Worm (Caenorhabditis elegans) whole organism, mixed stage, embryonic: Measurements from ENCODE around the gene elt-6.

Experiments used
- M03D4.4 ChIP-seq: sonication (generic microtip); optimal IDR thresholded peaks from 2 replicates; lab custom pipeline; 2017; ENCODE audit warnings: mild to moderate bottlenecking, missing genetic modification characterization, missing compliant biosample characterization
- bed-3 ChIP-seq: fragments of 200-800 bp; sonication (Bioruptor generic); optimal IDR thresholded peaks from 3 replicates; lab custom pipeline; 2018; ENCODE audit warnings: mild to moderate bottlenecking, missing genetic modification characterization, moderate library complexity, missing compliant biosample characterization
- blmp-1 ChIP-seq: fragments of 150-350 bp; optimal IDR thresholded peaks from 2 replicates; lab custom pipeline; 2014; ENCODE audit warnings: missing biosample characterization, missing genetic modification characterization
- ceh-39 ChIP-seq: fragments of 150-350 bp; optimal IDR thresholded peaks from 2 replicates; lab custom pipeline; 2014; ENCODE audit warnings: missing biosample characterization, missing genetic modification characterization
- ceh-43 ChIP-seq: fragments of 200-800 bp; sonication (Bioruptor generic); optimal IDR thresholded peaks from 2 replicates; lab custom pipeline; 2018; ENCODE audit warnings: mild to moderate bottlenecking, missing genetic modification characterization, moderate library complexity, missing compliant biosample characterization
- ceh-83 ChIP-seq: fragments of 200-800 bp; sonication (Bioruptor generic); optimal IDR thresholded peaks from 2 replicates; lab custom pipeline; 2018; ENCODE audit warnings: mild to moderate bottlenecking, missing genetic modification characterization, missing compliant biosample characterization
- ces-1 ChIP-seq: fragments of 150-350 bp; optimal IDR thresholded peaks from 2 replicates; lab custom pipeline; 2014; ENCODE audit warnings: missing biosample characterization, missing genetic modification reagents, missing genetic modification characterization
- cnd-1 ChIP-seq: fragments of 200-800 bp; sonication (Bioruptor generic); optimal IDR thresholded peaks from 2 replicates; lab custom pipeline; 2018; ENCODE audit warnings: mild to moderate bottlenecking, missing genetic modification characterization, missing compliant biosample characterization
- drap-1 ChIP-seq: fragments of 200-800 bp; sonication (Bioruptor generic); optimal IDR thresholded peaks from 3 replicates; lab custom pipeline; 2018; ENCODE audit warnings: mild to moderate bottlenecking, missing genetic modification characterization, missing compliant biosample characterization
- elt-1 ChIP-seq: sonication (generic microtip); optimal IDR thresholded peaks from 2 replicates; lab custom pipeline; 2017; ENCODE audit warnings: missing genetic modification characterization, mild to moderate bottlenecking, missing compliant biosample characterization, antibody characterized with exemption, moderate library complexity, borderline replicate concordance; ENCODE audit not compliant: insufficient read depth
- elt-3 ChIP-seq: fragments of 150-350 bp; optimal IDR thresholded peaks from 2 replicates; lab custom pipeline; 2014; ENCODE audit warnings: missing biosample characterization, missing genetic modification characterization
- flh-1 ChIP-seq: fragments of 200-800 bp; sonication (Bioruptor generic); optimal IDR thresholded peaks from 2 replicates; lab custom pipeline; 2018; ENCODE audit warnings: mild to moderate bottlenecking, missing genetic modification characterization, moderate library complexity, missing compliant biosample characterization
- hlh-1 ChIP-seq: fragments of 150-350 bp; optimal IDR thresholded peaks from 2 replicates; lab custom pipeline; 2014; ENCODE audit warnings: missing biosample characterization, missing genetic modification reagents, missing genetic modification characterization
- lin-13 ChIP-seq: fragments of 150-350 bp; optimal IDR thresholded peaks from 2 replicates; lab custom pipeline; 2014; ENCODE audit warnings: missing biosample characterization, missing genetic modification characterization
- lin-32 ChIP-seq: fragments of 200-800 bp; sonication (Bioruptor generic); optimal IDR thresholded peaks from 2 replicates; lab custom pipeline; 2018; ENCODE audit warnings: mild to moderate bottlenecking, missing genetic modification characterization, missing compliant biosample characterization
- lsy-2 ChIP-seq: fragments of 150-350 bp; optimal IDR thresholded peaks from 2 replicates; lab custom pipeline; 2014; ENCODE audit warnings: missing biosample characterization, missing genetic modification characterization
- mab-5 ChIP-seq: fragments of 150-350 bp; optimal IDR thresholded peaks from 2 replicates; lab custom pipeline; 2014; ENCODE audit warnings: missing biosample characterization, missing genetic modification characterization
- mep-1 ChIP-seq: fragments of 150-350 bp; optimal IDR thresholded peaks from 2 replicates; lab custom pipeline; 2017; ENCODE audit warnings: missing biosample characterization, missing genetic modification reagents, missing genetic modification characterization, inconsistent platforms
- mls-2 ChIP-seq: sonication (generic microtip); optimal IDR thresholded peaks from 2 replicates; lab custom pipeline; 2016; ENCODE audit warnings: mild to moderate bottlenecking, missing genetic modification characterization, moderate library complexity, missing compliant biosample characterization
- nhr-12 ChIP-seq: fragments of 150-350 bp; optimal IDR thresholded peaks from 2 replicates; lab custom pipeline; 2014; ENCODE audit warnings: missing biosample characterization, missing genetic modification characterization
- nhr-2 ChIP-seq: fragments of 150-350 bp; optimal IDR thresholded peaks from 2 replicates; lab custom pipeline; 2014; ENCODE audit warnings: missing biosample characterization, missing genetic modification characterization
- nhr-237 ChIP-seq: fragments of 150-350 bp; optimal IDR thresholded peaks from 2 replicates; lab custom pipeline; 2014; ENCODE audit warnings: missing biosample characterization, missing genetic modification characterization
- nhr-28 ChIP-seq: fragments of 150-350 bp; optimal IDR thresholded peaks from 2 replicates; lab custom pipeline; 2014; ENCODE audit warnings: missing biosample characterization, missing genetic modification characterization
- nhr-76 ChIP-seq: sonication (generic microtip); optimal IDR thresholded peaks from 2 replicates; lab custom pipeline; 2017; ENCODE audit warnings: missing biosample characterization, missing genetic modification characterization
- pha-4 ChIP-seq: fragments of 150-350 bp; optimal IDR thresholded peaks from 2 replicates; lab custom pipeline; 2018; ENCODE audit warnings: missing biosample characterization, missing genetic modification reagents, missing genetic modification characterization
- sem-2 ChIP-seq: fragments of 200-800 bp; sonication (Bioruptor generic); optimal IDR thresholded peaks from 2 replicates; lab custom pipeline; 2018; ENCODE audit warnings: mild to moderate bottlenecking, missing genetic modification characterization, missing compliant biosample characterization
- snpc-4 ChIP-seq: fragments of 150-350 bp; optimal IDR thresholded peaks from 2 replicates; lab custom pipeline; 2014; ENCODE audit warnings: missing biosample characterization, missing genetic modification characterization
- sptf-1 ChIP-seq: sonication (generic microtip); optimal IDR thresholded peaks from 2 replicates; lab custom pipeline; 2017; ENCODE audit warnings: mild to moderate bottlenecking, missing genetic modification characterization, moderate library complexity, missing compliant biosample characterization
- tbx-8 ChIP-seq: fragments of 200-800 bp; sonication (Bioruptor generic); optimal IDR thresholded peaks from 2 replicates; lab custom pipeline; 2018; ENCODE audit warnings: mild to moderate bottlenecking, missing genetic modification characterization, moderate library complexity, missing compliant biosample characterization
- unc-120 ChIP-seq: sonication (generic microtip); optimal IDR thresholded peaks from 2 replicates; lab custom pipeline; 2017; ENCODE audit warnings: missing genetic modification characterization, missing compliant biosample characterization; ENCODE audit not compliant: poor library complexity, severe bottlenecking
- unc-39 ChIP-seq: fragments of 150-350 bp; optimal IDR thresholded peaks from 2 replicates; lab custom pipeline; 2014; ENCODE audit warnings: missing biosample characterization, missing genetic modification characterization
- unc-62 ChIP-seq: fragments of 150-350 bp; optimal IDR thresholded peaks from 2 replicates; lab custom pipeline; 2014; ENCODE audit warnings: missing biosample characterization, missing genetic modification reagents, missing genetic modification characterization
- ztf-11 ChIP-seq: fragments of 150-350 bp; optimal IDR thresholded peaks from 2 replicates; lab custom pipeline; 2014; ENCODE audit warnings: missing biosample characterization, missing genetic modification characterization

elt-6 gene

ce11 chrIV:1917819-1918218 lies at the start of gene elt-6:
Gene elt-6 (plus strand): TSS chrIV:1917977.
- TF ChIP-seq pha-4 (tag; lab: Kevin White, UChicago) (no peak), tbx-8 (GFP tag; lab: Kevin White, UChicago) (no peak), bed-3 (GFP tag; lab: Kevin White, UChicago) (no peak), cnd-1 (tag; lab: Kevin White, UChicago) (no peak), ceh-83 (GFP tag; lab: Kevin White, UChicago) (no peak), nhr-76 (tag; lab: Kevin White, UChicago) (no peak), ceh-39 (tag; lab: Kevin White, UChicago) (no peak), sptf-1 (tag; lab: Kevin White, UChicago) (no peak), blmp-1 (tag; lab: Kevin White, UChicago) (no peak), nhr-12 (tag; lab: Kevin White, UChicago) (no peak), sem-2 (GFP tag; lab: Kevin White, UChicago) (no peak), M03D4.4 (tag; lab: Kevin White, UChicago) (no peak), nhr-237 (tag; lab: Kevin White, UChicago) (no peak), unc-62 (GFP tag; lab: Kevin White, UChicago) (no peak)

- TF ChIP-seq unc-120 (tag; lab: Kevin White, UChicago): no peak
- no peak for TF ChIP-seq bed-3 (GFP tag; lab: Kevin White, UChicago)
- TF ChIP-seq ztf-11 (tag; lab: Kevin White, UChicago): no peak
- no peak for TF ChIP-seq lin-32
- no peak for TF ChIP-seq pha-4 (tag; lab: Kevin White, UChicago)
- TF ChIP-seq tbx-8 (GFP tag; lab: Kevin White, UChicago): no peak
- TF ChIP-seq hlh-1 (tag; lab: Kevin White, UChicago): no peak
- TF ChIP-seq lin-13 (tag; lab: Kevin White, UChicago): no peak
- no peak for TF ChIP-seq nhr-2
- no peak for TF ChIP-seq nhr-28 (tag; lab: Kevin White, UChicago)
- no peak for TF ChIP-seq ces-1
- TF ChIP-seq ceh-43: no peak
- no peak for TF ChIP-seq ceh-83 (GFP tag; lab: Kevin White, UChicago)
- TF ChIP-seq flh-1: no peak
- no peak for TF ChIP-seq lsy-2 (tag; lab: Kevin White, UChicago)
- no peak for TF ChIP-seq snpc-4 (tag; lab: Kevin White, UChicago)
- TF ChIP-seq nhr-76 (tag; lab: Kevin White, UChicago): no peak
Observed at ce11 chrIV:1868981-1869380, 48.8 kb upstream of the elt-6 start.

- TF ChIP-seq flh-1 (no peak), lin-13 (tag; lab: Kevin White, UChicago) (no peak), blmp-1 (tag; lab: Kevin White, UChicago) (no peak), mep-1 (tag; lab: Kevin White, UChicago) (no peak), unc-62 (GFP tag; lab: Kevin White, UChicago) (no peak), unc-120 (tag; lab: Kevin White, UChicago) (no peak), ceh-43 (no peak), nhr-12 (tag; lab: Kevin White, UChicago) (no peak), nhr-237 (tag; lab: Kevin White, UChicago) (no peak), cnd-1 (tag; lab: Kevin White, UChicago) (no peak), pha-4 (tag; lab: Kevin White, UChicago) (no peak), ztf-11 (tag; lab: Kevin White, UChicago) (no peak), mls-2 (tag; lab: Kevin White, UChicago) (no peak), sem-2 (GFP tag; lab: Kevin White, UChicago) (no peak), elt-3 (tag; lab: Kevin White, UChicago) (no peak)
Observed at ce11 chrIV:1872052-1872451, 45.7 kb upstream of the elt-6 start.

- TF ChIP-seq ces-1 (no peak), tbx-8 (GFP tag; lab: Kevin White, UChicago) (no peak), hlh-1 (tag; lab: Kevin White, UChicago) (no peak)
Observed at ce11 chrIV:1878501-1878900, 39.3 kb upstream of the elt-6 start.

ce11 chrIV:1891586-1891985 lies 26.2 kb upstream of the elt-6 start:
- TF ChIP-seq drap-1 (GFP tag; lab: Kevin White, UChicago): no peak
- no peak for TF ChIP-seq nhr-237 (tag; lab: Kevin White, UChicago)
- no peak for TF ChIP-seq unc-62 (GFP tag; lab: Kevin White, UChicago)
- no peak for TF ChIP-seq unc-39 (tag; lab: Kevin White, UChicago)
- no peak for TF ChIP-seq ceh-83 (GFP tag; lab: Kevin White, UChicago)
- TF ChIP-seq nhr-2: no peak
- no peak for TF ChIP-seq mab-5 (tag; lab: Kevin White, UChicago)
- no peak for TF ChIP-seq tbx-8 (GFP tag; lab: Kevin White, UChicago)
- TF ChIP-seq lsy-2 (tag; lab: Kevin White, UChicago): no peak
- no peak for TF ChIP-seq elt-1
- no peak for TF ChIP-seq cnd-1 (tag; lab: Kevin White, UChicago)
- no peak for TF ChIP-seq lin-32
- no peak for TF ChIP-seq nhr-76 (tag; lab: Kevin White, UChicago)
